Worm (Caenorhabditis elegans) whole organism, mixed stage, embryonic: ENCODE results near the gene sup-26.

Experiments
- M03D4.4 ChIP-seq: sonication (generic microtip); optimal IDR thresholded peaks from 2 replicates; lab custom pipeline; 2017; ENCODE audit warnings: mild to moderate bottlenecking, missing genetic modification characterization, missing compliant biosample characterization
- bed-3 ChIP-seq: fragments of 200-800 bp; sonication (Bioruptor generic); optimal IDR thresholded peaks from 3 replicates; lab custom pipeline; 2018; ENCODE audit warnings: mild to moderate bottlenecking, missing genetic modification characterization, moderate library complexity, missing compliant biosample characterization
- blmp-1 ChIP-seq: fragments of 150-350 bp; optimal IDR thresholded peaks from 2 replicates; lab custom pipeline; 2014; ENCODE audit warnings: missing biosample characterization, missing genetic modification characterization
- ceh-39 ChIP-seq: fragments of 150-350 bp; optimal IDR thresholded peaks from 2 replicates; lab custom pipeline; 2014; ENCODE audit warnings: missing biosample characterization, missing genetic modification characterization
- ceh-43 ChIP-seq: fragments of 200-800 bp; sonication (Bioruptor generic); optimal IDR thresholded peaks from 2 replicates; lab custom pipeline; 2018; ENCODE audit warnings: mild to moderate bottlenecking, missing genetic modification characterization, moderate library complexity, missing compliant biosample characterization
- ceh-83 ChIP-seq: fragments of 200-800 bp; sonication (Bioruptor generic); optimal IDR thresholded peaks from 2 replicates; lab custom pipeline; 2018; ENCODE audit warnings: mild to moderate bottlenecking, missing genetic modification characterization, missing compliant biosample characterization
- ces-1 ChIP-seq: fragments of 150-350 bp; optimal IDR thresholded peaks from 2 replicates; lab custom pipeline; 2014; ENCODE audit warnings: missing biosample characterization, missing genetic modification reagents, missing genetic modification characterization
- cnd-1 ChIP-seq: fragments of 200-800 bp; sonication (Bioruptor generic); optimal IDR thresholded peaks from 2 replicates; lab custom pipeline; 2018; ENCODE audit warnings: mild to moderate bottlenecking, missing genetic modification characterization, missing compliant biosample characterization
- drap-1 ChIP-seq: fragments of 200-800 bp; sonication (Bioruptor generic); optimal IDR thresholded peaks from 3 replicates; lab custom pipeline; 2018; ENCODE audit warnings: mild to moderate bottlenecking, missing genetic modification characterization, missing compliant biosample characterization
- elt-1 ChIP-seq: sonication (generic microtip); optimal IDR thresholded peaks from 2 replicates; lab custom pipeline; 2017; ENCODE audit warnings: missing genetic modification characterization, mild to moderate bottlenecking, missing compliant biosample characterization, antibody characterized with exemption, moderate library complexity, borderline replicate concordance; ENCODE audit not compliant: insufficient read depth
- elt-3 ChIP-seq: fragments of 150-350 bp; optimal IDR thresholded peaks from 2 replicates; lab custom pipeline; 2014; ENCODE audit warnings: missing biosample characterization, missing genetic modification characterization
- flh-1 ChIP-seq: fragments of 200-800 bp; sonication (Bioruptor generic); optimal IDR thresholded peaks from 2 replicates; lab custom pipeline; 2018; ENCODE audit warnings: mild to moderate bottlenecking, missing genetic modification characterization, moderate library complexity, missing compliant biosample characterization
- ham-2 ChIP-seq: fragments of 200-800 bp; sonication (Bioruptor generic); optimal IDR thresholded peaks from 2 replicates; lab custom pipeline; 2018; ENCODE audit warnings: mild to moderate bottlenecking, missing genetic modification characterization, missing compliant biosample characterization
- hlh-1 ChIP-seq: fragments of 150-350 bp; optimal IDR thresholded peaks from 2 replicates; lab custom pipeline; 2014; ENCODE audit warnings: missing biosample characterization, missing genetic modification reagents, missing genetic modification characterization
- lin-13 ChIP-seq: fragments of 150-350 bp; optimal IDR thresholded peaks from 2 replicates; lab custom pipeline; 2014; ENCODE audit warnings: missing biosample characterization, missing genetic modification characterization
- lin-32 ChIP-seq: fragments of 200-800 bp; sonication (Bioruptor generic); optimal IDR thresholded peaks from 2 replicates; lab custom pipeline; 2018; ENCODE audit warnings: mild to moderate bottlenecking, missing genetic modification characterization, missing compliant biosample characterization
- lsy-2 ChIP-seq: fragments of 150-350 bp; optimal IDR thresholded peaks from 2 replicates; lab custom pipeline; 2014; ENCODE audit warnings: missing biosample characterization, missing genetic modification characterization
- mab-5 ChIP-seq: fragments of 150-350 bp; optimal IDR thresholded peaks from 2 replicates; lab custom pipeline; 2014; ENCODE audit warnings: missing biosample characterization, missing genetic modification characterization
- mep-1 ChIP-seq: fragments of 150-350 bp; optimal IDR thresholded peaks from 2 replicates; lab custom pipeline; 2017; ENCODE audit warnings: missing biosample characterization, missing genetic modification reagents, missing genetic modification characterization, inconsistent platforms
- mls-2 ChIP-seq: sonication (generic microtip); optimal IDR thresholded peaks from 2 replicates; lab custom pipeline; 2016; ENCODE audit warnings: mild to moderate bottlenecking, missing genetic modification characterization, moderate library complexity, missing compliant biosample characterization
- nhr-12 ChIP-seq: fragments of 150-350 bp; optimal IDR thresholded peaks from 2 replicates; lab custom pipeline; 2014; ENCODE audit warnings: missing biosample characterization, missing genetic modification characterization
- nhr-2 ChIP-seq: fragments of 150-350 bp; optimal IDR thresholded peaks from 2 replicates; lab custom pipeline; 2014; ENCODE audit warnings: missing biosample characterization, missing genetic modification characterization
- nhr-237 ChIP-seq: fragments of 150-350 bp; optimal IDR thresholded peaks from 2 replicates; lab custom pipeline; 2014; ENCODE audit warnings: missing biosample characterization, missing genetic modification characterization
- nhr-28 ChIP-seq: fragments of 150-350 bp; optimal IDR thresholded peaks from 2 replicates; lab custom pipeline; 2014; ENCODE audit warnings: missing biosample characterization, missing genetic modification characterization
- nhr-76 ChIP-seq: sonication (generic microtip); optimal IDR thresholded peaks from 2 replicates; lab custom pipeline; 2017; ENCODE audit warnings: missing biosample characterization, missing genetic modification characterization
- pha-4 ChIP-seq: fragments of 150-350 bp; optimal IDR thresholded peaks from 2 replicates; lab custom pipeline; 2018; ENCODE audit warnings: missing biosample characterization, missing genetic modification reagents, missing genetic modification characterization
- sem-2 ChIP-seq: fragments of 200-800 bp; sonication (Bioruptor generic); optimal IDR thresholded peaks from 2 replicates; lab custom pipeline; 2018; ENCODE audit warnings: mild to moderate bottlenecking, missing genetic modification characterization, missing compliant biosample characterization
- snpc-4 ChIP-seq: fragments of 150-350 bp; optimal IDR thresholded peaks from 2 replicates; lab custom pipeline; 2014; ENCODE audit warnings: missing biosample characterization, missing genetic modification characterization
- sptf-1 ChIP-seq: sonication (generic microtip); optimal IDR thresholded peaks from 2 replicates; lab custom pipeline; 2017; ENCODE audit warnings: mild to moderate bottlenecking, missing genetic modification characterization, moderate library complexity, missing compliant biosample characterization
- tbx-8 ChIP-seq: fragments of 200-800 bp; sonication (Bioruptor generic); optimal IDR thresholded peaks from 2 replicates; lab custom pipeline; 2018; ENCODE audit warnings: mild to moderate bottlenecking, missing genetic modification characterization, moderate library complexity, missing compliant biosample characterization
- unc-120 ChIP-seq: sonication (generic microtip); optimal IDR thresholded peaks from 2 replicates; lab custom pipeline; 2017; ENCODE audit warnings: missing genetic modification characterization, missing compliant biosample characterization; ENCODE audit not compliant: poor library complexity, severe bottlenecking
- unc-39 ChIP-seq: fragments of 150-350 bp; optimal IDR thresholded peaks from 2 replicates; lab custom pipeline; 2014; ENCODE audit warnings: missing biosample characterization, missing genetic modification characterization
- unc-62 ChIP-seq: fragments of 150-350 bp; optimal IDR thresholded peaks from 2 replicates; lab custom pipeline; 2014; ENCODE audit warnings: missing biosample characterization, missing genetic modification reagents, missing genetic modification characterization
- zip-8 ChIP-seq: fragments of 150-350 bp; optimal IDR thresholded peaks from 2 replicates; lab custom pipeline; 2014; ENCODE audit warnings: missing biosample characterization, missing genetic modification characterization
- ztf-11 ChIP-seq: fragments of 150-350 bp; optimal IDR thresholded peaks from 2 replicates; lab custom pipeline; 2014; ENCODE audit warnings: missing biosample characterization, missing genetic modification characterization

Gene sup-26

ce11 chrIII:4280215-4281173 is at the start of gene sup-26:
sup-26 (minus strand) TSS chrIII:4280224.
- no peak for TF ChIP-seq ces-1
- TF ChIP-seq pha-4 (tag; lab: Kevin White, UChicago), result no peak
- TF ChIP-seq nhr-2, result no peak
- no peak for TF ChIP-seq nhr-76 (tag; lab: Kevin White, UChicago)
- TF ChIP-seq sptf-1, result peak; percentile 45
- no peak for TF ChIP-seq flh-1 (GFP tag; lab: Kevin White, UChicago)
- no peak for TF ChIP-seq mab-5 (tag; lab: Kevin White, UChicago)
- TF ChIP-seq sem-2 (GFP tag; lab: Kevin White, UChicago), result no peak
- peak; percentile 35 for TF ChIP-seq drap-1 (GFP tag; lab: Kevin White, UChicago)
- no peak for TF ChIP-seq elt-3 (tag; lab: Kevin White, UChicago)
- no peak for TF ChIP-seq ceh-43
- TF ChIP-seq unc-120 (tag; lab: Kevin White, UChicago), result peak; percentile 68
- TF ChIP-seq mep-1, result peak; percentile 10
- TF ChIP-seq unc-39 (tag; lab: Kevin White, UChicago), result no peak
- peak; percentile 67 for TF ChIP-seq unc-62 (GFP tag; lab: Kevin White, UChicago)
- TF ChIP-seq ztf-11 (tag; lab: Kevin White, UChicago), result no peak
- peak; percentile 8 for TF ChIP-seq ceh-39 (tag; lab: Kevin White, UChicago)
- TF ChIP-seq lin-13 (tag; lab: Kevin White, UChicago), result peak; percentile 13
- TF ChIP-seq nhr-28, result no peak
- peak; percentile 36 for TF ChIP-seq mls-2 (tag; lab: Kevin White, UChicago)
- peak; percentile 25 for TF ChIP-seq lsy-2
- no peak for TF ChIP-seq tbx-8 (GFP tag; lab: Kevin White, UChicago)
- no peak for TF ChIP-seq bed-3
- TF ChIP-seq zip-8 (tag; lab: Kevin White, UChicago), result no peak
- peak; percentile 73 for TF ChIP-seq M03D4.4 (tag; lab: Kevin White, UChicago)
- TF ChIP-seq nhr-237 (tag; lab: Kevin White, UChicago), result no peak
- TF ChIP-seq cnd-1, result peak; percentile 49
- TF ChIP-seq blmp-1 (tag; lab: Kevin White, UChicago), result no peak
- TF ChIP-seq ham-2, result peak; percentile 58
- no peak for TF ChIP-seq snpc-4 (tag; lab: Kevin White, UChicago)
- no peak for TF ChIP-seq ceh-83
- TF ChIP-seq lin-32 (GFP tag; lab: Kevin White, UChicago), result no peak
- peak; percentile 62 for TF ChIP-seq hlh-1 (tag; lab: Kevin White, UChicago)
- TF ChIP-seq nhr-12 (tag; lab: Kevin White, UChicago), result no peak
- no peak for TF ChIP-seq elt-1 (tag; lab: Kevin White, UChicago)
- TF ChIP-seq, all 35 proteins: peak for 13

- TF ChIP-seq elt-3 (tag; lab: Kevin White, UChicago), result peak; percentile 19
- no peak for TF ChIP-seq ces-1
Measured at ce11 chrIII:4328208-4328987, 48.4 kb upstream of the sup-26 start.

- TF ChIP-seq blmp-1 (tag; lab: Kevin White, UChicago) (no peak), nhr-28 (no peak), sem-2 (GFP tag; lab: Kevin White, UChicago) (no peak), unc-39 (tag; lab: Kevin White, UChicago) (no peak), zip-8 (tag; lab: Kevin White, UChicago) (no peak), tbx-8 (GFP tag; lab: Kevin White, UChicago) (no peak), snpc-4 (tag; lab: Kevin White, UChicago) (no peak), lin-13 (tag; lab: Kevin White, UChicago) (no peak), M03D4.4 (tag; lab: Kevin White, UChicago) (no peak), mep-1 (no peak), cnd-1 (no peak), mab-5 (tag; lab: Kevin White, UChicago) (no peak), unc-120 (tag; lab: Kevin White, UChicago) (no peak), nhr-12 (tag; lab: Kevin White, UChicago) (no peak)
Measured at ce11 chrIII:4323859-4324258, 43.8 kb upstream of the sup-26 start, which contains the start of gene H38K22.9. H38K22.9 (plus strand) TSS chrIII:4324159.
